Fruit fly (Drosophila melanogaster): ENCODE data around the gene CG32263.

Gene CG32263

dm6 chr3L:3770823-3771222 is 40.1 kb downstream of the CG32263 start (continued):
- TF ChIP-seq fd96Cb (tag; optimal IDR thresholded peaks at IDR 0.05), result no peak
- TF ChIP-seq sr (GFP tag; IDR thresholded peaks at IDR 0.05), result no peak
- TF ChIP-seq crol (GFP tag; IDR thresholded peaks at IDR 0.05), result no peak
- TF ChIP-seq CG33557 (GFP tag; optimal IDR thresholded peaks at IDR 0.05), result no peak
- TF ChIP-seq CG15011 (GFP tag; optimal IDR thresholded peaks at IDR 0.05), result no peak
- peak; percentile 47; the same call in 1 of the 2 replicates for TF ChIP-seq CG9215 (GFP tag; IDR thresholded peaks at IDR 0.05)
- no peak for TF ChIP-seq MESR4 (GFP tag; optimal IDR thresholded peaks at IDR 0.05)
- TF ChIP-seq chn (GFP tag; optimal IDR thresholded peaks at IDR 0.05), result no peak
- peak; percentile 24; the same call in 1 of the 2 replicates for TF ChIP-seq CG31224 (GFP tag; IDR thresholded peaks at IDR 0.05)
- no peak for TF ChIP-seq sens (GFP tag)
- no peak for TF ChIP-seq dmrt11E (tag; optimal IDR thresholded peaks at IDR 0.05)
- TF ChIP-seq CG11504 (tag; optimal IDR thresholded peaks at IDR 0.05), result peak; percentile 62
- TF ChIP-seq amos (GFP tag; IDR thresholded peaks at IDR 0.05; ENCODE audit: partially characterized antibody), result no peak
- no peak for TF ChIP-seq Optix (GFP tag; IDR thresholded peaks at IDR 0.05)
- no peak for TF ChIP-seq tap (tag; optimal IDR thresholded peaks at IDR 0.05)
- peak; percentile 52; the same call in 1 of the 3 replicates for TF ChIP-seq CG11695 (GFP tag; IDR thresholded peaks at IDR 0.05)
- no peak for TF ChIP-seq lbe (GFP tag; optimal IDR thresholded peaks at IDR 0.05)
- no peak for TF ChIP-seq CG4424 (GFP tag; optimal IDR thresholded peaks at IDR 0.05)
- peak; percentile 54 for TF ChIP-seq fu2 (GFP tag; optimal IDR thresholded peaks at IDR 0.05)
- TF ChIP-seq fru (optimal IDR thresholded peaks at IDR 0.05), result no peak
- TF ChIP-seq CG17186 (GFP tag; optimal IDR thresholded peaks at IDR 0.05), result no peak
- no peak for TF ChIP-seq CG2875 (GFP tag; optimal IDR thresholded peaks at IDR 0.05)
- TF ChIP-seq NK7.1 (GFP tag; optimal IDR thresholded peaks at IDR 0.05), result no peak
- no peak for TF ChIP-seq CTCF (GFP tag; optimal IDR thresholded peaks at IDR 0.05)
- peak; percentile 65 for TF ChIP-seq wdn (GFP tag; IDR thresholded peaks at IDR 0.05)
- TF ChIP-seq Dbx (GFP tag; IDR thresholded peaks at IDR 0.05), result peak; percentile 57; the same call in 2 of the 3 replicates
- TF ChIP-seq klu (GFP tag; IDR thresholded peaks at IDR 0.05), result 0 out of 2 replicates have a peak, but pooled peaks have one; percentile 51
- no peak for TF ChIP-seq Rx (GFP tag; IDR thresholded peaks at IDR 0.05)
- TF ChIP-seq CG9876 (GFP tag; optimal IDR thresholded peaks at IDR 0.05), result no peak
- no peak for TF ChIP-seq Adf1 (GFP tag; IDR thresholded peaks at IDR 0.05)
- no peak for TF ChIP-seq CG34422 (GFP tag; IDR thresholded peaks at IDR 0.05)
- peak; percentile 66 for TF ChIP-seq CG3281 (GFP tag; optimal IDR thresholded peaks at IDR 0.05)
- no peak for TF ChIP-seq bowl (GFP tag; IDR thresholded peaks at IDR 0.05)
- TF ChIP-seq zfh2 (GFP tag; optimal IDR thresholded peaks at IDR 0.05), result peak; percentile 63
- TF ChIP-seq usp (GFP tag; optimal IDR thresholded peaks at IDR 0.05), result no peak
- TF ChIP-seq H15 (GFP tag; IDR thresholded peaks at IDR 0.05), result 0 out of 3 replicates have a peak, but pooled peaks have one; percentile 31
- TF ChIP-seq ab (GFP tag; optimal IDR thresholded peaks at IDR 0.05), result no peak
- no peak for TF ChIP-seq dm (GFP tag; optimal IDR thresholded peaks at IDR 0.05)
- peak; percentile 47 for TF ChIP-seq CG18599 (GFP tag; optimal IDR thresholded peaks at IDR 0.05)
- no peak for TF ChIP-seq Hr78 (GFP tag; optimal IDR thresholded peaks at IDR 0.05)
- TF ChIP-seq exex (tag; optimal IDR thresholded peaks at IDR 0.05), result no peak
- TF ChIP-seq CG13894 (tag; optimal IDR thresholded peaks at IDR 0.05), result no peak
- TF ChIP-seq bsh (GFP tag; optimal IDR thresholded peaks at IDR 0.05), result no peak
- no peak for TF ChIP-seq Six4 (GFP tag; optimal IDR thresholded peaks at IDR 0.05)
- no peak for TF ChIP-seq CG12942 (GFP tag; optimal IDR thresholded peaks at IDR 0.05)
- no peak for TF ChIP-seq CG31365 (tag; optimal IDR thresholded peaks at IDR 0.05)
- peak; percentile 14; the same call in 1 of the 2 replicates for TF ChIP-seq E2f1 (GFP tag; IDR thresholded peaks at IDR 0.05)
- no peak for TF ChIP-seq pum (GFP tag; optimal IDR thresholded peaks at IDR 0.05)
- TF ChIP-seq bigmax (GFP tag; optimal IDR thresholded peaks at IDR 0.05), result no peak
- no peak for TF ChIP-seq mld (GFP tag; IDR thresholded peaks at IDR 0.05; ENCODE audit: partially characterized antibody)
- TF ChIP-seq CG13296 (GFP tag; optimal IDR thresholded peaks at IDR 0.05), result no peak
- TF ChIP-seq gsb (GFP tag; IDR thresholded peaks at IDR 0.05), result no peak
- TF ChIP-seq Nf-YC (tag; optimal IDR thresholded peaks at IDR 0.05), result no peak

All from whole organism, embryonic.